Worm (Caenorhabditis elegans): ENCODE results near the gene C18B10.6.

DNA sequence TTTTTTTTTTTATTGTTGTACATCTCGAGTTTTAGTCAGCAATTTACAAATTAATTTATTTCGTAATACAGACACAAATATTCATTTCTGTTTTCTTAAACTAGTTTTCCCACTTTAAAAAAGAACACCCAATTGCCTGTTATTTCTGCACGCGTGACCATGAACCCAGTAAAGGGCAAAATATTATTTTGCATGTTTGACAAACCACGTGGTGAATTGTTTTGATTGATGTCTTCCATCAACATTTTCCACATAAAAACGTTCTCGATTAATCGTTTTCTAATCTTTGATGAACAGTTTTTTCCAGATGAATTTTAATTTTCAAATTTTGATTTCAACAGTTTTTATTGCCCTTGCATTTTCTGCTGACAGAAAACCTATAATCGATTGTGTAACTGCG, 44.8 kb upstream of the C18B10.6 start, which contains the start of gene C54F6.18:
- TF ChIP-seq pqm-1 (tag; optimal IDR thresholded peaks at IDR 0.05) = no peak
- TF ChIP-seq snpc-4 (tag; optimal IDR thresholded peaks at IDR 0.05) = no peak
- no peak for TF ChIP-seq ztf-11 (tag; optimal IDR thresholded peaks at IDR 0.05)
- TF ChIP-seq vab-7 (GFP tag; IDR thresholded peaks at IDR 0.05) = no peak

Data from whole organism, L4 larva.